Fruit fly (Drosophila melanogaster) whole organism, adult: ENCODE data around the gene Glut4EF.

Experiments
- CG11617 ChIP-seq: fragments of 200-800 bp; sonication (Bioruptor generic); optimal IDR thresholded peaks from 2 replicates; lab custom pipeline; 2017; ENCODE audit warnings: mild to moderate bottlenecking, missing biosample characterization, missing genetic modification reagents, missing genetic modification characterization
- CG12768 ChIP-seq: fragments of 200-800 bp; sonication (Bioruptor generic); optimal IDR thresholded peaks from 2 replicates; lab custom pipeline; 2017; ENCODE audit warnings: missing biosample characterization, missing genetic modification characterization, mild to moderate bottlenecking, moderate library complexity, missing genetic modification reagents
- CG14711 ChIP-seq: fragments of 200-800 bp; sonication (Bioruptor generic); optimal IDR thresholded peaks from 2 replicates; lab custom pipeline; 2018; ENCODE audit warnings: missing biosample characterization, mild to moderate bottlenecking, missing genetic modification characterization, moderate library complexity
- CG1620 ChIP-seq: fragments of 200-800 bp; sonication (Bioruptor generic); optimal IDR thresholded peaks from 2 replicates; lab custom pipeline; 2016; ENCODE audit warnings: missing biosample characterization, missing genetic modification characterization
- CG33017 ChIP-seq: fragments of 200-800 bp; sonication (Bioruptor generic); optimal IDR thresholded peaks from 2 replicates; lab custom pipeline; 2018; ENCODE audit warnings: missing biosample characterization, mild to moderate bottlenecking, missing genetic modification characterization, moderate library complexity
- CG5204 ChIP-seq: fragments of 200-800 bp; sonication (Bioruptor generic); optimal IDR thresholded peaks from 2 replicates; lab custom pipeline; 2016; ENCODE audit warnings: missing biosample characterization, missing genetic modification characterization
- CG7045 ChIP-seq: fragments of 200-800 bp; sonication (Bioruptor generic); optimal IDR thresholded peaks from 2 replicates; lab custom pipeline; 2017; ENCODE audit warnings: missing biosample characterization, mild to moderate bottlenecking, missing genetic modification characterization
- CG7101 ChIP-seq: fragments of 200-800 bp; sonication (Bioruptor generic); optimal IDR thresholded peaks from 2 replicates; lab custom pipeline; 2018; ENCODE audit warnings: missing biosample characterization, mild to moderate bottlenecking, missing genetic modification characterization, moderate library complexity
- Clk ChIP-seq: fragments of 200-800 bp; sonication (Bioruptor generic); optimal IDR thresholded peaks from 2 replicates; lab custom pipeline; 2017; ENCODE audit warnings: missing biosample characterization, missing genetic modification characterization
- Crg-1 ChIP-seq: fragments of 200-800 bp; sonication (Bioruptor generic); optimal IDR thresholded peaks from 2 replicates; lab custom pipeline; 2016; ENCODE audit warnings: missing biosample characterization, missing genetic modification characterization
- Hr96 ChIP-seq: fragments of 200-800 bp; sonication (Bioruptor generic); optimal IDR thresholded peaks from 2 replicates; lab custom pipeline; 2016; ENCODE audit warnings: missing biosample characterization, missing genetic modification characterization
- Mnt ChIP-seq: fragments of 200-800 bp; sonication (Bioruptor generic); optimal IDR thresholded peaks from 2 replicates; lab custom pipeline; 2016; ENCODE audit warnings: missing biosample characterization, mild to moderate bottlenecking, missing genetic modification characterization
- bab1 ChIP-seq: fragments of 200-800 bp; sonication (Bioruptor generic); optimal IDR thresholded peaks from 3 replicates; lab custom pipeline; 2019; ENCODE audit warnings: missing biosample characterization, mild to moderate bottlenecking, missing genetic modification characterization, moderate library complexity
- cic ChIP-seq: fragments of 200-800 bp; sonication (Bioruptor generic); optimal IDR thresholded peaks from 2 replicates; lab custom pipeline; 2017; ENCODE audit warnings: missing biosample characterization, mild to moderate bottlenecking, missing genetic modification characterization, moderate library complexity
- cnc ChIP-seq, 2 experiments: fragments of >200 bp; optimal IDR thresholded peaks; 2 replicates each; lab custom pipeline; 2017
- kay ChIP-seq: fragments of 200-800 bp; sonication (Bioruptor generic); peaks from one replicate; lab custom pipeline; 2016; ENCODE audit warnings: missing biosample characterization, missing genetic modification characterization, borderline replicate concordance
- ovo ChIP-seq: fragments of 200-800 bp; sonication (Bioruptor generic); optimal IDR thresholded peaks from 2 replicates; lab custom pipeline; 2016; ENCODE audit warnings: missing biosample characterization, missing genetic modification characterization
- pad ChIP-seq: fragments of 200-800 bp; sonication (Bioruptor generic); optimal IDR thresholded peaks from 3 replicates; lab custom pipeline; 2017; ENCODE audit warnings: missing biosample characterization, missing genetic modification characterization, mild to moderate bottlenecking, moderate library complexity, missing genetic modification reagents
- tj ChIP-seq: fragments of 200-800 bp; sonication (Bioruptor generic); optimal IDR thresholded peaks from 3 replicates; lab custom pipeline; 2017; ENCODE audit warnings: missing biosample characterization, mild to moderate bottlenecking, missing genetic modification characterization, moderate library complexity
- toe ChIP-seq: fragments of 200-800 bp; sonication (Bioruptor generic); optimal IDR thresholded peaks from 2 replicates; lab custom pipeline; 2016; ENCODE audit warnings: missing biosample characterization, missing genetic modification characterization

Glut4EF gene

dm6 chr3R:9892664-9893063, 18.2 kb downstream of the Glut4EF start:
- TF ChIP-seq kay (GFP tag; lab: Kevin White, UChicago), result peak; percentile 83
- peak; percentile 30 for TF ChIP-seq CG12768 (GFP tag; lab: Kevin White, UChicago)
- no peak for TF ChIP-seq toe (GFP tag; lab: Kevin White, UChicago)
- no peak for TF ChIP-seq CG5204 (GFP tag; lab: Kevin White, UChicago)
- TF ChIP-seq cnc (optimal IDR thresholded peaks at IDR 0.05; lab: Kevin White, UChicago), result no peak
- TF ChIP-seq ovo (GFP tag; lab: Kevin White, UChicago), result no peak
- TF ChIP-seq cic (GFP tag; lab: Kevin White, UChicago), result peak; percentile 27
- peak; percentile 0 for TF ChIP-seq Mnt (GFP tag; lab: Kevin White, UChicago)
- TF ChIP-seq CG7101 (tag; lab: Kevin White, UChicago), result no peak
- TF ChIP-seq CG33017, result no peak

dm6 chr3R:9897564-9897963, 23.1 kb downstream of the Glut4EF start:
- TF ChIP-seq CG12768 (GFP tag; lab: Kevin White, UChicago) (no peak), cic (GFP tag; lab: Kevin White, UChicago) (no peak), CG14711 (tag; lab: Kevin White, UChicago) (no peak), Mnt (GFP tag; lab: Kevin White, UChicago) (no peak), CG7045 (GFP tag; lab: Kevin White, UChicago) (no peak), tj (GFP tag; lab: Kevin White, UChicago) (no peak), CG1620 (GFP tag; lab: Kevin White, UChicago) (no peak), cnc (optimal IDR thresholded peaks at IDR 0.05; lab: Kevin White, UChicago) (no peak), CG33017 (no peak), toe (GFP tag; lab: Kevin White, UChicago) (no peak), pad (GFP tag; lab: Kevin White, UChicago) (no peak)

dm6 chr3R:9902834-9903233, 28.4 kb downstream of the Glut4EF start:
- no peak for TF ChIP-seq CG12768 (GFP tag; lab: Kevin White, UChicago)
- no peak for TF ChIP-seq CG33017
- no peak for TF ChIP-seq CG1620 (GFP tag; lab: Kevin White, UChicago)
- TF ChIP-seq Crg-1 (GFP tag; lab: Kevin White, UChicago), result no peak
- no peak for TF ChIP-seq Hr96
- TF ChIP-seq CG14711 (tag; lab: Kevin White, UChicago), result no peak
- no peak for TF ChIP-seq cic (GFP tag; lab: Kevin White, UChicago)
- no peak for TF ChIP-seq CG7101 (tag; lab: Kevin White, UChicago)
- no peak for TF ChIP-seq CG11617 (GFP tag; lab: Kevin White, UChicago)
- no peak for TF ChIP-seq tj (GFP tag; lab: Kevin White, UChicago)
- no peak for TF ChIP-seq Clk (GFP tag; lab: Kevin White, UChicago)
- no peak for TF ChIP-seq bab1 (GFP tag; lab: Kevin White, UChicago)
- no peak for TF ChIP-seq pad (GFP tag; lab: Kevin White, UChicago)
- TF ChIP-seq toe (GFP tag; lab: Kevin White, UChicago), result no peak

dm6 chr3R:9903370-9903769, 28.9 kb downstream of the Glut4EF start:
- TF ChIP-seq cic (GFP tag; lab: Kevin White, UChicago) (no peak), CG7101 (tag; lab: Kevin White, UChicago) (no peak), bab1 (GFP tag; lab: Kevin White, UChicago) (no peak), pad (GFP tag; lab: Kevin White, UChicago) (no peak), Mnt (GFP tag; lab: Kevin White, UChicago) (no peak), CG12768 (GFP tag; lab: Kevin White, UChicago) (no peak), CG11617 (GFP tag; lab: Kevin White, UChicago) (no peak), cnc (optimal IDR thresholded peaks at IDR 0.05; lab: Kevin White, UChicago) (no peak), tj (GFP tag; lab: Kevin White, UChicago) (no peak), ovo (GFP tag; lab: Kevin White, UChicago) (no peak), CG7045 (GFP tag; lab: Kevin White, UChicago) (no peak), Crg-1 (GFP tag; lab: Kevin White, UChicago) (no peak), CG1620 (GFP tag; lab: Kevin White, UChicago) (no peak), toe (GFP tag; lab: Kevin White, UChicago) (no peak), CG5204 (GFP tag; lab: Kevin White, UChicago) (no peak), Hr96 (no peak), kay (GFP tag; lab: Kevin White, UChicago) (no peak), CG14711 (tag; lab: Kevin White, UChicago) (no peak), Clk (GFP tag; lab: Kevin White, UChicago) (no peak), CG33017 (no peak)

dm6 chr3R:9904730-9905129, 30.2 kb downstream of the Glut4EF start:
- TF ChIP-seq Clk (GFP tag; lab: Kevin White, UChicago) (no peak), pad (GFP tag; lab: Kevin White, UChicago) (no peak), toe (GFP tag; lab: Kevin White, UChicago) (no peak), CG11617 (GFP tag; lab: Kevin White, UChicago) (no peak), CG33017 (no peak), bab1 (GFP tag; lab: Kevin White, UChicago) (no peak), CG7101 (tag; lab: Kevin White, UChicago) (no peak), CG5204 (GFP tag; lab: Kevin White, UChicago) (no peak), CG12768 (GFP tag; lab: Kevin White, UChicago) (no peak), CG1620 (GFP tag; lab: Kevin White, UChicago) (no peak), kay (GFP tag; lab: Kevin White, UChicago) (no peak)

dm6 chr3R:9906020-9906464, 31.6 kb downstream of the Glut4EF start:
- TF ChIP-seq CG7101 (tag; lab: Kevin White, UChicago), result no peak
- no peak for TF ChIP-seq ovo (GFP tag; lab: Kevin White, UChicago)
- TF ChIP-seq toe (GFP tag; lab: Kevin White, UChicago), result no peak
- no peak for TF ChIP-seq cic (GFP tag; lab: Kevin White, UChicago)
- TF ChIP-seq Crg-1 (GFP tag; lab: Kevin White, UChicago), result no peak
- TF ChIP-seq tj (GFP tag; lab: Kevin White, UChicago), result no peak
